Worm (Caenorhabditis elegans) whole organism, L2 larva: ENCODE results near the gene R11.3.
A peak's percentile ranks its signal among the peaks of the same experiment; 100 is the strongest.

Source experiments
- C34F6.9 ChIP-seq: fragments of 150-350 bp; optimal IDR thresholded peaks from 2 replicates; lab custom pipeline; 2014; ENCODE audit warnings: missing biosample characterization, missing genetic modification characterization
- F13H6.1 ChIP-seq: sonication (generic microtip); optimal IDR thresholded peaks from 2 replicates; lab custom pipeline; 2016; ENCODE audit warnings: missing genetic modification characterization, missing compliant biosample characterization
- R02D3.7 ChIP-seq: fragments of 150-350 bp; optimal IDR thresholded peaks from 2 replicates; lab custom pipeline; 2014; ENCODE audit warnings: missing biosample characterization, missing genetic modification characterization
- Y55F3AM.14 ChIP-seq: fragments of 200-800 bp; sonication (Bioruptor generic); optimal IDR thresholded peaks from 2 replicates; lab custom pipeline; 2018; ENCODE audit warnings: mild to moderate bottlenecking, missing genetic modification characterization, missing compliant biosample characterization
- alr-1 ChIP-seq: fragments of 150-350 bp; optimal IDR thresholded peaks from 2 replicates; lab custom pipeline; 2014; ENCODE audit warnings: missing biosample characterization, missing genetic modification characterization
- aly-2 ChIP-seq: fragments of 150-350 bp; optimal IDR thresholded peaks from 2 replicates; lab custom pipeline; 2014; ENCODE audit warnings: missing biosample characterization, missing genetic modification characterization
- ama-1 ChIP-seq: fragments of 150-350 bp; optimal IDR thresholded peaks from 2 replicates; lab custom pipeline; 2018; ENCODE audit warnings: inconsistent platforms
- ceh-16 ChIP-seq: fragments of 150-350 bp; optimal IDR thresholded peaks from 2 replicates; lab custom pipeline; 2014; ENCODE audit warnings: missing biosample characterization, missing genetic modification characterization
- ceh-82 ChIP-seq: fragments of 150-350 bp; optimal IDR thresholded peaks from 2 replicates; lab custom pipeline; 2014; ENCODE audit warnings: missing biosample characterization, missing genetic modification characterization
- crh-2 ChIP-seq: sonication (generic microtip); optimal IDR thresholded peaks from 2 replicates; lab custom pipeline; 2017; ENCODE audit warnings: missing biosample characterization, missing genetic modification characterization
- dmd-4 ChIP-seq: sonication (generic microtip); optimal IDR thresholded peaks from 2 replicates; lab custom pipeline; 2017; ENCODE audit warnings: missing biosample characterization, missing genetic modification characterization
- egl-27 ChIP-seq: sonication (generic microtip); optimal IDR thresholded peaks from 3 replicates; lab custom pipeline; 2017; ENCODE audit warnings: missing biosample characterization, missing genetic modification reagents, missing genetic modification characterization
- elt-1 ChIP-seq: fragments of 150-350 bp; optimal IDR thresholded peaks from 2 replicates; lab custom pipeline; 2014; ENCODE audit warnings: missing biosample characterization, missing genetic modification characterization
- elt-3 ChIP-seq: sonication (generic microtip); optimal IDR thresholded peaks from 2 replicates; lab custom pipeline; 2017; ENCODE audit warnings: missing biosample characterization, missing genetic modification characterization
- fos-1 ChIP-seq: fragments of 150-350 bp; optimal IDR thresholded peaks from 2 replicates; lab custom pipeline; 2014; ENCODE audit warnings: missing biosample characterization, missing genetic modification characterization
- gmeb-1 ChIP-seq: fragments of 150-350 bp; optimal IDR thresholded peaks from 2 replicates; lab custom pipeline; 2014; ENCODE audit warnings: missing biosample characterization, missing genetic modification characterization
- lin-11 ChIP-seq: fragments of 150-350 bp; sonication (generic microtip); optimal IDR thresholded peaks from 2 replicates; lab custom pipeline; 2014; ENCODE audit warnings: missing biosample characterization, missing genetic modification characterization, inconsistent platforms, mixed read lengths
- lin-39 ChIP-seq: fragments of 150-350 bp; optimal IDR thresholded peaks from 2 replicates; lab custom pipeline; 2014; ENCODE audit warnings: missing biosample characterization, missing genetic modification reagents, missing genetic modification characterization
- lsy-2 ChIP-seq, 2 experiments: fragments of 150-350 bp in 1 of 2; sonication (generic microtip) in 1 of 2; optimal IDR thresholded peaks; 2 replicates each; lab custom pipeline; 2014 to 2017; ENCODE audit warnings: missing biosample characterization in 2 of 2, missing genetic modification characterization in 2 of 2
- mab-5 ChIP-seq: fragments of 150-350 bp; optimal IDR thresholded peaks from 2 replicates; lab custom pipeline; 2014; ENCODE audit warnings: missing biosample characterization, missing genetic modification characterization
- mbf-1 ChIP-seq: sonication (generic microtip); optimal IDR thresholded peaks from 2 replicates; lab custom pipeline; 2017; ENCODE audit warnings: missing biosample characterization, missing genetic modification characterization
- mdl-1 ChIP-seq, 2 experiments: fragments of 150-350 bp in 1 of 2; sonication (generic microtip) in 1 of 2; optimal IDR thresholded peaks; 2 replicates each; lab custom pipeline; 2017; ENCODE audit warnings: missing biosample characterization in 2 of 2, missing genetic modification characterization in 2 of 2
- nhr-10 ChIP-seq: sonication (generic microtip); optimal IDR thresholded peaks from 2 replicates; lab custom pipeline; 2017; ENCODE audit warnings: missing biosample characterization, missing genetic modification characterization
- nhr-11 ChIP-seq: fragments of 150-350 bp; optimal IDR thresholded peaks from 2 replicates; lab custom pipeline; 2014; ENCODE audit warnings: missing biosample characterization, missing genetic modification characterization
- nhr-12 ChIP-seq: fragments of 150-350 bp; optimal IDR thresholded peaks from 2 replicates; lab custom pipeline; 2014; ENCODE audit warnings: missing biosample characterization, missing genetic modification characterization
- nhr-129 ChIP-seq: fragments of 150-350 bp; optimal IDR thresholded peaks from 2 replicates; lab custom pipeline; 2014; ENCODE audit warnings: missing biosample characterization, missing genetic modification characterization
- nhr-21 ChIP-seq: fragments of 150-350 bp; optimal IDR thresholded peaks from 2 replicates; lab custom pipeline; 2014; ENCODE audit warnings: missing biosample characterization, missing genetic modification characterization
- nhr-23 ChIP-seq: fragments of 150-350 bp; optimal IDR thresholded peaks from 2 replicates; lab custom pipeline; 2014; ENCODE audit warnings: missing biosample characterization, missing genetic modification reagents, missing genetic modification characterization
- nhr-25 ChIP-seq: fragments of 150-350 bp; sonication (generic microtip); optimal IDR thresholded peaks from 3 replicates; lab custom pipeline; 2014; ENCODE audit warnings: missing biosample characterization, missing genetic modification characterization
- nhr-6 ChIP-seq: fragments of 150-350 bp; optimal IDR thresholded peaks from 2 replicates; lab custom pipeline; 2014; ENCODE audit warnings: missing biosample characterization, missing genetic modification characterization
- nhr-77 ChIP-seq: fragments of 150-350 bp; optimal IDR thresholded peaks from 2 replicates; lab custom pipeline; 2014; ENCODE audit warnings: missing biosample characterization, missing genetic modification characterization
- peb-1 ChIP-seq: fragments of 150-350 bp; optimal IDR thresholded peaks from 2 replicates; lab custom pipeline; 2014; ENCODE audit warnings: missing biosample characterization, missing genetic modification characterization
- sem-4 ChIP-seq: fragments of 150-350 bp; optimal IDR thresholded peaks from 2 replicates; lab custom pipeline; 2014; ENCODE audit warnings: missing biosample characterization, missing genetic modification reagents, missing genetic modification characterization
- skn-1 ChIP-seq: sonication (generic microtip); optimal IDR thresholded peaks from 2 replicates; lab custom pipeline; 2017; ENCODE audit warnings: missing biosample characterization, missing genetic modification characterization
- sma-3 ChIP-seq: sonication (generic microtip); optimal IDR thresholded peaks from 2 replicates; lab custom pipeline; 2016; ENCODE audit warnings: missing genetic modification reagents, missing genetic modification characterization, missing compliant biosample characterization
- sma-9 ChIP-seq, 2 experiments: fragments of 150-350 bp in 1 of 2; sonication (generic microtip) in 1 of 2; optimal IDR thresholded peaks; 2 replicates each; lab custom pipeline; 2014 to 2016; ENCODE audit warnings: missing genetic modification characterization in 2 of 2, mild to moderate bottlenecking in 1 of 2, missing biosample characterization in 1 of 2, missing compliant biosample characterization in 1 of 2, missing genetic modification reagents in 1 of 2, moderate library complexity in 1 of 2
- snpc-4 ChIP-seq: fragments of 150-350 bp; optimal IDR thresholded peaks from 2 replicates; lab custom pipeline; 2014; ENCODE audit warnings: missing biosample characterization, missing genetic modification characterization
- unc-39 ChIP-seq: fragments of 150-350 bp; optimal IDR thresholded peaks from 2 replicates; lab custom pipeline; 2014; ENCODE audit warnings: missing biosample characterization, missing genetic modification characterization
- unc-55 ChIP-seq: fragments of 150-350 bp; sonication (generic microtip); optimal IDR thresholded peaks from 3 replicates; lab custom pipeline; 2014; ENCODE audit warnings: missing biosample characterization, missing genetic modification reagents, missing genetic modification characterization
- unc-62 ChIP-seq: fragments of 150-350 bp; optimal IDR thresholded peaks from 2 replicates; lab custom pipeline; 2014; ENCODE audit warnings: missing biosample characterization, missing genetic modification reagents, missing genetic modification characterization
- ztf-1 ChIP-seq: fragments of 200-800 bp; sonication (Bioruptor generic); conservative IDR thresholded peaks from 2 replicates; pipeline ENCODE4 v1.3.6; 2022; ENCODE audit warnings: missing genetic modification characterization, missing compliant biosample characterization
- ztf-11 ChIP-seq: sonication (generic microtip); optimal IDR thresholded peaks from 2 replicates; lab custom pipeline; 2017; ENCODE audit warnings: missing biosample characterization, missing genetic modification characterization
- ztf-4 ChIP-seq: fragments of 150-350 bp; optimal IDR thresholded peaks from 2 replicates; lab custom pipeline; 2014; ENCODE audit warnings: missing biosample characterization, missing genetic modification characterization

R11.3 gene

DNA sequence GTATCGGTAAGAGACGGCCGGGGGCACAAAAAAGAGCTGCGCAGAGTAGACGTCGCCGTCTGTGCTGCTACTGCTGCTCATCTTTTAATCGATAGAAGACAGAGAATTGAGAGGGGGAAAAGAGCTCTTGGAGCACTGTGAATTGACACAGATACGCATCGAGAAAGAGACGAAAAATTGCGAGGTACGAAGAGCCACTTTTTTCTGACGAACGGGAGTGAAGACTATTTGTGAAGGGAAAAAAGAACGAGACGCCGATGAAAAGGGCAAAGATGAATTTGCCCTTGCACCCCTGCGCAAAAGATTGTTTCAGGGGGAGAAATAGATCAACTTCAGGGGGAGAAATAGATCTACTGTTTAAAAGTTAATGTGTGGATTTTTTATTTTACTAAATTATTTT lies 3.2 kb upstream of the R11.3 start (continued):
- no peak for TF ChIP-seq dmd-4 (tag; lab: Kevin White, UChicago)
- peak; percentile 55 to 63 for TF ChIP-seq lsy-2 (tag; optimal IDR thresholded peaks at IDR 0.05; lab: Kevin White, UChicago)
- TF ChIP-seq nhr-77 (tag; lab: Kevin White, UChicago) = no peak
- no peak for TF ChIP-seq mdl-1 (tag; optimal IDR thresholded peaks at IDR 0.05; lab: Kevin White, UChicago)
- no peak for TF ChIP-seq ceh-16 (tag; lab: Kevin White, UChicago)
- TF ChIP-seq crh-2 (tag; lab: Kevin White, UChicago) = peak; percentile 65
- peak; percentile 23 for TF ChIP-seq F13H6.1 (tag; lab: Kevin White, UChicago)
- no peak for TF ChIP-seq peb-1 (tag; lab: Kevin White, UChicago)
- no peak for TF ChIP-seq elt-3

DNA sequence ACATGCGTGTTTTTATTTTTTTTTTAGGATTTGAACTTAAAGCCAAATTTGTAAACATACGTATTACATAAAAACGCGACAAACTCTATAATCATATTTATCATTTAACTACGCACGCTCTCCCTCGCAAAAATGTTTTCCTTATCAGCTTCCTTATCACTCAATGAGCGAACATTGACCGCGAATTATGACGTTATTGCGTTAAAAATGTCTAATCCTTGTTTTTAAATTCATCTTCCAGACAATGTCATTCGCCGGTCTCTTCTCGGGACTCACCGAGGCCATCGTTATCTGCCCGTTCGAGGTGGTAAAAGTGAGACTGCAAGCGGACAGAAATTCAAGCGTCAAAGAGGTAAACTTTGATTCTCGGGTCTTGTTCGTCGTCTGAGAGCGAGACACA lies 6.5 kb downstream of the R11.3 start:
- TF ChIP-seq peb-1 (tag; lab: Kevin White, UChicago) (no peak), aly-2 (no peak), skn-1 (tag; lab: Kevin White, UChicago) (peak; percentile 10), R02D3.7 (tag; lab: Kevin White, UChicago) (no peak), dmd-4 (tag; lab: Kevin White, UChicago) (no peak), nhr-12 (tag; lab: Kevin White, UChicago) (no peak), lsy-2 (tag; optimal IDR thresholded peaks at IDR 0.05; lab: Kevin White, UChicago) (peak in 1 of 2 experiments; percentile 30), ama-1 (lab: Kevin White, UChicago) (no peak), nhr-77 (tag; lab: Kevin White, UChicago) (no peak), elt-1 (tag; lab: Kevin White, UChicago) (no peak), sma-3 (GFP tag; lab: Kevin White, UChicago) (peak; percentile 75), nhr-10 (tag; lab: Kevin White, UChicago) (no peak), C34F6.9 (tag; lab: Kevin White, UChicago) (no peak), Y55F3AM.14 (GFP tag; lab: Kevin White, UChicago) (no peak), nhr-6 (tag; lab: Kevin White, UChicago) (no peak), ceh-82 (tag; lab: Kevin White, UChicago) (no peak), ceh-16 (tag; lab: Kevin White, UChicago) (no peak), egl-27 (tag; lab: Kevin White, UChicago) (peak; percentile 57), fos-1 (tag; lab: Kevin White, UChicago) (peak; percentile 94), ztf-1 (GFP tag; lab: Robert Waterston, UW) (no peak), snpc-4 (tag; lab: Kevin White, UChicago) (no peak), crh-2 (tag; lab: Kevin White, UChicago) (peak; percentile 81), nhr-11 (tag; lab: Kevin White, UChicago) (no peak), unc-62 (GFP tag; lab: Kevin White, UChicago) (no peak), elt-3 (no peak), alr-1 (tag; lab: Kevin White, UChicago) (no peak), gmeb-1 (no peak), F13H6.1 (tag; lab: Kevin White, UChicago) (peak; percentile 79), unc-55 (GFP tag; lab: Kevin White, UChicago) (no peak), mbf-1 (tag; lab: Kevin White, UChicago) (no peak), lin-11 (tag; lab: Kevin White, UChicago) (no peak), nhr-129 (tag; lab: Kevin White, UChicago) (peak; percentile 24), ztf-11 (no peak), unc-39 (tag; lab: Kevin White, UChicago) (no peak), sma-9 (GFP tag; optimal IDR thresholded peaks at IDR 0.05; lab: Kevin White, UChicago) (peak; percentile 97), sma-9 (tag; optimal IDR thresholded peaks at IDR 0.05; lab: Kevin White, UChicago) (no peak), nhr-23 (no peak), sem-4 (tag; lab: Kevin White, UChicago) (no peak), nhr-25 (tag; lab: Kevin White, UChicago) (no peak), lin-39 (tag; lab: Kevin White, UChicago) (no peak), ztf-4 (no peak), nhr-21 (tag; lab: Kevin White, UChicago) (peak; percentile 64), mdl-1 (tag; optimal IDR thresholded peaks at IDR 0.05; lab: Kevin White, UChicago) (peak in 1 of 2 experiments; percentile 58), mab-5 (tag; lab: Kevin White, UChicago) (no peak)
